Worm (Caenorhabditis elegans): ENCODE results near the gene clp-7.

DNA sequence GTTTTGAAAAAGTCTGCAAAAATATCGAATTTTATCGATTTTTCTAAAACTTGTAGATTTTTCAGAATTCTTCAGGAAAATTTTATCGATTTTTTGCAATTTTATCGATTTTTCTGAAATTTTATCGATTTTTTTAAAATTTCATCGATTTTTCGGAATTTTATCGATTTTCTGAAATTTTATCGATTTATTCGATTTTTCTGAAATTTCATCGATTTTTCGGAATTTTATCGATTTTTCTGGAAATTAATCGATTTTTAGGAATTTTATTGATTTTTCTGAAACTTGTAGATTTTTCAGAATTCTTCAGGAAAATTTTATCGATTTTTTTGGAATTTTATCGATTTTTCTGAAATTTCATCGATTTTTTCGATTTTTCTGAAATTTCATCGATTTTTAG, 37.6 kb downstream of the clp-7 start:
- TF ChIP-seq med-1 (GFP tag; optimal IDR thresholded peaks at IDR 0.05; ENCODE audit: insufficient read depth) (no peak), ztf-29 (GFP tag; IDR thresholded peaks at IDR 0.05) (no peak), klf-2 (GFP tag; conservative IDR thresholded peaks at IDR 0.05) (no peak), ztf-23 (GFP tag; IDR thresholded peaks at IDR 0.05) (no peak), flt-1 (GFP tag; IDR thresholded peaks at IDR 0.05) (no peak)

Data from whole organism, midembryonic.